Worm (Caenorhabditis elegans): ENCODE data around the gene C29A12.22.

C29A12.22 gene

ce11 chrV:10798090-10798489, 13.8 kb upstream of the C29A12.22 start, which contains the start of gene srh-184:
Gene srh-184 (minus strand): TSS chrV:10798190.
- TF ChIP-seq elt-1 (tag; optimal IDR thresholded peaks at IDR 0.05; ENCODE audit: borderline replicate concordance, insufficient read depth), result no peak
- no peak for TF ChIP-seq unc-62 (GFP tag; optimal IDR thresholded peaks at IDR 0.05)

ce11 chrV:10801154-10801553, 10.7 kb upstream of the C29A12.22 start, which contains the start of gene D1054.18:
Gene D1054.18 (minus strand): TSS chrV:10801198.
- TF ChIP-seq ceh-39 (tag; optimal IDR thresholded peaks at IDR 0.05) (no peak), lsy-2 (tag; optimal IDR thresholded peaks at IDR 0.05) (no peak), M03D4.4 (tag; optimal IDR thresholded peaks at IDR 0.05) (no peak), nhr-12 (tag; optimal IDR thresholded peaks at IDR 0.05) (no peak), bed-3 (GFP tag; optimal IDR thresholded peaks at IDR 0.05) (no peak), sptf-1 (tag; optimal IDR thresholded peaks at IDR 0.05) (no peak), hlh-1 (tag; optimal IDR thresholded peaks at IDR 0.05) (no peak), sem-2 (GFP tag; optimal IDR thresholded peaks at IDR 0.05) (no peak), blmp-1 (tag; optimal IDR thresholded peaks at IDR 0.05) (no peak), lin-32 (GFP tag; optimal IDR thresholded peaks at IDR 0.05) (no peak), mep-1 (tag; optimal IDR thresholded peaks at IDR 0.05) (no peak), unc-120 (tag; optimal IDR thresholded peaks at IDR 0.05; ENCODE audit: poor library complexity, severe bottlenecking) (no peak), mls-2 (tag; optimal IDR thresholded peaks at IDR 0.05) (no peak), drap-1 (GFP tag; optimal IDR thresholded peaks at IDR 0.05) (no peak), nhr-2 (tag; optimal IDR thresholded peaks at IDR 0.05) (no peak)

DNA sequence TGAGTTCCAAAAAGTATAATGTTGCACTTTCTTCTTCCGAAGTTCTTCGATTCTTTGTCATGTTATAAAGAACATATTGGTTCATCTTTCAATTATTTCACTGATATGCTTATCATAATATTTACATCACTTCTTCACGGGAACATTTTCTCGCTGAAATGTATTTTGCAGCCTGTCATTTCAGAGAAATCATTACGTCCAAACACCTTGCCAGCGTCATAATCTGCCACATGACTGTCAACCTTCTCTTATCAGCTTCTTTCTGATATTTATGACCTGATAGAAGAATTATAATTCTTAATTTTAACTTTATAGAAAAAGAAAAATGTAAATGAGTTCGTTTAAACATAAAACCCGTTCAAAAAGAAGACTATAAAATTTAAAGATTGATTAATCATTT, 9.8 kb upstream of the C29A12.22 start:
- TF ChIP-seq mab-5 (tag; optimal IDR thresholded peaks at IDR 0.05) (no peak), nhr-28 (tag; optimal IDR thresholded peaks at IDR 0.05) (no peak), ceh-43 (GFP tag; optimal IDR thresholded peaks at IDR 0.05) (no peak), sptf-1 (tag; optimal IDR thresholded peaks at IDR 0.05) (no peak), flh-1 (GFP tag; optimal IDR thresholded peaks at IDR 0.05) (no peak), lin-32 (GFP tag; optimal IDR thresholded peaks at IDR 0.05) (no peak), elt-1 (tag; optimal IDR thresholded peaks at IDR 0.05; ENCODE audit: borderline replicate concordance, insufficient read depth) (no peak), snpc-4 (tag; optimal IDR thresholded peaks at IDR 0.05) (no peak), bed-3 (GFP tag; optimal IDR thresholded peaks at IDR 0.05) (no peak), unc-62 (GFP tag; optimal IDR thresholded peaks at IDR 0.05) (no peak), tbx-8 (GFP tag; optimal IDR thresholded peaks at IDR 0.05) (no peak), ham-2 (GFP tag; optimal IDR thresholded peaks at IDR 0.05) (no peak), unc-120 (tag; optimal IDR thresholded peaks at IDR 0.05; ENCODE audit: poor library complexity, severe bottlenecking) (no peak), lsy-2 (tag; optimal IDR thresholded peaks at IDR 0.05) (no peak)

- no peak for TF ChIP-seq nhr-76 (tag; optimal IDR thresholded peaks at IDR 0.05)
- TF ChIP-seq nhr-237 (tag; optimal IDR thresholded peaks at IDR 0.05), result no peak
- no peak for TF ChIP-seq mep-1 (tag; optimal IDR thresholded peaks at IDR 0.05)
- no peak for TF ChIP-seq nhr-12 (tag; optimal IDR thresholded peaks at IDR 0.05)
- TF ChIP-seq lsy-2 (tag; optimal IDR thresholded peaks at IDR 0.05), result no peak
- TF ChIP-seq nhr-28 (tag; optimal IDR thresholded peaks at IDR 0.05), result no peak
- TF ChIP-seq lin-32 (GFP tag; optimal IDR thresholded peaks at IDR 0.05), result no peak
- TF ChIP-seq sem-2 (GFP tag; optimal IDR thresholded peaks at IDR 0.05), result no peak
- TF ChIP-seq unc-62 (GFP tag; optimal IDR thresholded peaks at IDR 0.05), result no peak
- TF ChIP-seq mls-2 (tag; optimal IDR thresholded peaks at IDR 0.05), result no peak
- no peak for TF ChIP-seq ceh-43 (GFP tag; optimal IDR thresholded peaks at IDR 0.05)
- no peak for TF ChIP-seq cnd-1 (tag; optimal IDR thresholded peaks at IDR 0.05)
- TF ChIP-seq sptf-1 (tag; optimal IDR thresholded peaks at IDR 0.05), result no peak
- no peak for TF ChIP-seq ces-1 (GFP tag; optimal IDR thresholded peaks at IDR 0.05)
- TF ChIP-seq nhr-2 (tag; optimal IDR thresholded peaks at IDR 0.05), result no peak
- TF ChIP-seq lin-13 (tag; optimal IDR thresholded peaks at IDR 0.05), result no peak
- no peak for TF ChIP-seq zip-8 (tag; optimal IDR thresholded peaks at IDR 0.05)
Measured at ce11 chrV:10804374-10804773, 7.5 kb upstream of the C29A12.22 start, which contains the start of gene secs-1. Gene secs-1 (minus strand): TSS chrV:10804474.

ce11 chrV:10805934-10806333, 5.9 kb upstream of the C29A12.22 start, which contains the start of gene prp-38:
Gene prp-38 (minus strand): TSS chrV:10806034.
- TF ChIP-seq zip-8 (tag; optimal IDR thresholded peaks at IDR 0.05), result no peak
- TF ChIP-seq nhr-237 (tag; optimal IDR thresholded peaks at IDR 0.05), result no peak
- no peak for TF ChIP-seq nhr-12 (tag; optimal IDR thresholded peaks at IDR 0.05)
- no peak for TF ChIP-seq lsy-2 (tag; optimal IDR thresholded peaks at IDR 0.05)
- no peak for TF ChIP-seq mls-2 (tag; optimal IDR thresholded peaks at IDR 0.05)
- TF ChIP-seq ces-1 (GFP tag; optimal IDR thresholded peaks at IDR 0.05), result no peak
- no peak for TF ChIP-seq cnd-1 (tag; optimal IDR thresholded peaks at IDR 0.05)
- no peak for TF ChIP-seq flh-1 (GFP tag; optimal IDR thresholded peaks at IDR 0.05)
- no peak for TF ChIP-seq nhr-76 (tag; optimal IDR thresholded peaks at IDR 0.05)
- TF ChIP-seq sem-2 (GFP tag; optimal IDR thresholded peaks at IDR 0.05), result no peak
- TF ChIP-seq elt-3 (tag; optimal IDR thresholded peaks at IDR 0.05), result no peak
- TF ChIP-seq mab-5 (tag; optimal IDR thresholded peaks at IDR 0.05), result no peak
- no peak for TF ChIP-seq drap-1 (GFP tag; optimal IDR thresholded peaks at IDR 0.05)
- no peak for TF ChIP-seq nhr-2 (tag; optimal IDR thresholded peaks at IDR 0.05)
- no peak for TF ChIP-seq unc-120 (tag; optimal IDR thresholded peaks at IDR 0.05; ENCODE audit: poor library complexity, severe bottlenecking)
- TF ChIP-seq nhr-28 (tag; optimal IDR thresholded peaks at IDR 0.05), result no peak
- no peak for TF ChIP-seq ceh-83 (GFP tag; optimal IDR thresholded peaks at IDR 0.05)

All from whole organism, mixed stage, embryonic.